Fruit fly (Drosophila melanogaster) whole organism, embryonic: ENCODE measurements around the gene CG12116.

Experiments
- CG1529 ChIP-seq: fragments of 200-800 bp; sonication (Bioruptor generic); optimal IDR thresholded peaks from 3 replicates; lab custom pipeline; 2018; ENCODE audit warnings: missing biosample characterization, missing genetic modification characterization
- CG17802 ChIP-seq: fragments of 200-800 bp; sonication (Bioruptor generic); optimal IDR thresholded peaks from 2 replicates; lab custom pipeline; 2018; ENCODE audit warnings: missing biosample characterization, mild to moderate bottlenecking, missing genetic modification characterization, moderate library complexity
- CG7963 ChIP-seq: fragments of 200-800 bp; sonication (Bioruptor generic); IDR thresholded peaks from 3 replicates; pipeline ENCODE4 v1.3.6; 2022; ENCODE audit warnings: missing biosample characterization, missing genetic modification characterization; ENCODE audit not compliant: partially characterized antibody
- Gug ChIP-seq: fragments of 200-800 bp; sonication (Bioruptor generic); IDR thresholded peaks from 4 replicates; pipeline ENCODE4 v1.3.6; 2022; ENCODE audit warnings: missing biosample characterization, missing genetic modification characterization
- Sox100B ChIP-seq: fragments of 200-800 bp; sonication (Bioruptor generic); optimal IDR thresholded peaks from 3 replicates; lab custom pipeline; 2018; ENCODE audit warnings: missing biosample characterization, mild to moderate bottlenecking, missing genetic modification characterization
- ara ChIP-seq: fragments of 200-800 bp; sonication (Bioruptor generic); IDR thresholded peaks from 2 replicates; pipeline ENCODE4 v1.3.6; 2022; ENCODE audit warnings: missing biosample characterization, missing genetic modification characterization
- caup ChIP-seq: fragments of 200-800 bp; sonication (Bioruptor generic); optimal IDR thresholded peaks from 3 replicates; lab custom pipeline; 2017; ENCODE audit warnings: missing biosample characterization, mild to moderate bottlenecking, missing genetic modification characterization, moderate library complexity; ENCODE audit not compliant: severe bottlenecking
- pros ChIP-seq: fragments of 200-800 bp; sonication (Bioruptor generic); optimal IDR thresholded peaks from 3 replicates; lab custom pipeline; 2019; ENCODE audit warnings: missing biosample characterization, mild to moderate bottlenecking, missing genetic modification characterization, moderate library complexity

DNA sequence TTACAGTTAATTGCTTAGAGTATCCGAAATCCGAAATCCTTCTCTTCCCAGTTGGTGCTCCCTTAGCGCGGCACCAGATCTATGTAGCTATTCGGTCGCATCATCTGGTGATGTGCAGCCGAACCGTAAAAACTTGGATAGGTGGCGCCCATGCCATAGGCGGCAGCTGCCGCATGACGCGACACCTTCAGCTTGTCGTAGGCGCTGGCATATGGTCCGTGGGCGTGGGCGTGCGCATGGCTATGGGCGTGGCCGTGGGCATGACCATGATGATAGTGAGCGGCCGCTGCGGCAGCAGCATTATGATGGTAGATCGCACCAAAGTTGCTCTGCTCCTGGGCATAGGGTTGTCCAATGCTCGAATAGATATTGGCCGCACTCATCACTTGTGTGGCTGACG, 20.6 kb downstream of the CG12116 start:
- TF ChIP-seq Sox100B (GFP tag; lab: Kevin White, UChicago) (no peak), caup (GFP tag; lab: Kevin White, UChicago) (no peak), CG1529 (GFP tag; lab: Kevin White, UChicago) (no peak), CG17802 (tag; lab: Kevin White, UChicago) (no peak), pros (GFP tag; lab: Kevin White, UChicago) (no peak), ara (GFP tag; lab: Robert Waterston, UW) (no peak), Gug (GFP tag; lab: Robert Waterston, UW) (no peak), CG7963 (GFP tag; lab: Robert Waterston, UW) (no peak)
